Fruit fly (Drosophila melanogaster) whole organism, embryonic: ENCODE measurements around the gene BORCS5.

ENCODE experiments used
- Adf1 ChIP-seq: fragments of 200-800 bp; sonication (Bioruptor generic); IDR thresholded peaks from 2 replicates; pipeline ENCODE4 v1.3.6; 2022; ENCODE audit warnings: missing biosample characterization, missing genetic modification characterization
- Asciz ChIP-seq: fragments of 200-800 bp; sonication (Bioruptor generic); optimal IDR thresholded peaks from 2 replicates; lab custom pipeline; 2017; ENCODE audit warnings: missing biosample characterization, mild to moderate bottlenecking, missing genetic modification characterization, missing genetic modification reagents
- Bdp1 ChIP-seq: fragments of 200-800 bp; sonication (Bioruptor generic); optimal IDR thresholded peaks from 3 replicates; lab custom pipeline; 2016; ENCODE audit warnings: missing biosample characterization, missing genetic modification characterization
- CG10543 ChIP-seq: fragments of 200-800 bp; sonication (Bioruptor generic); optimal IDR thresholded peaks from 3 replicates; lab custom pipeline; 2017; ENCODE audit warnings: missing biosample characterization, mild to moderate bottlenecking, missing genetic modification characterization, moderate library complexity
- CG10959 ChIP-seq: fragments of 200-800 bp; sonication (Bioruptor generic); IDR thresholded peaks from 2 replicates; pipeline ENCODE4 v1.3.6; 2022; ENCODE audit warnings: missing biosample characterization, missing genetic modification characterization
- CG10979 ChIP-seq: fragments of 200-800 bp; sonication (Bioruptor generic); optimal IDR thresholded peaks from 2 replicates; lab custom pipeline; 2018; ENCODE audit warnings: missing biosample characterization, mild to moderate bottlenecking, missing genetic modification characterization, moderate library complexity
- CG12071 ChIP-seq: fragments of 200-800 bp; sonication (Bioruptor generic); optimal IDR thresholded peaks from 3 replicates; lab custom pipeline; 2018; ENCODE audit warnings: missing biosample characterization, mild to moderate bottlenecking, missing genetic modification characterization
- CG14667 ChIP-seq: fragments of 200-800 bp; sonication (Bioruptor generic); IDR thresholded peaks from 2 replicates; pipeline ENCODE4 v1.3.6; 2022; ENCODE audit warnings: missing biosample characterization, missing genetic modification characterization
- CG16779 ChIP-seq: fragments of 200-800 bp; sonication (Bioruptor generic); IDR thresholded peaks from 2 replicates; pipeline ENCODE4 v1.3.6; 2022; ENCODE audit warnings: missing biosample characterization, missing genetic modification characterization
- CG3163 ChIP-seq: fragments of 200-800 bp; sonication (Bioruptor generic); optimal IDR thresholded peaks from 3 replicates; lab custom pipeline; 2016; ENCODE audit warnings: missing biosample characterization, missing genetic modification characterization
- CG34376 ChIP-seq: fragments of 200-800 bp; sonication (Bioruptor generic); optimal IDR thresholded peaks from 2 replicates; lab custom pipeline; 2018; ENCODE audit warnings: missing biosample characterization, mild to moderate bottlenecking, missing genetic modification characterization
- CG4360 ChIP-seq: fragments of 200-800 bp; sonication (Bioruptor generic); IDR thresholded peaks from 2 replicates; pipeline ENCODE4 v1.3.6; 2022; ENCODE audit warnings: missing biosample characterization, missing genetic modification characterization
- CG6683 ChIP-seq: fragments of 200-800 bp; sonication (Bioruptor generic); optimal IDR thresholded peaks from 2 replicates; lab custom pipeline; 2017; ENCODE audit warnings: missing biosample characterization, mild to moderate bottlenecking, missing genetic modification characterization, missing genetic modification reagents
- CG6791 ChIP-seq: fragments of 200-800 bp; sonication (Bioruptor generic); IDR thresholded peaks from 3 replicates; pipeline ENCODE4 v1.3.6; 2022; ENCODE audit warnings: missing biosample characterization, missing genetic modification characterization; ENCODE audit not compliant: partially characterized antibody
- CHES-1-like ChIP-seq: fragments of 200-800 bp; sonication (Bioruptor generic); optimal IDR thresholded peaks from 2 replicates; lab custom pipeline; 2016; ENCODE audit warnings: missing biosample characterization, missing genetic modification characterization
- CoRest ChIP-seq: fragments of 200-800 bp; sonication (Bioruptor generic); optimal IDR thresholded peaks from 3 replicates; lab custom pipeline; 2018; ENCODE audit warnings: missing biosample characterization, mild to moderate bottlenecking, missing genetic modification characterization, moderate library complexity
- Dp ChIP-seq: fragments of 200-800 bp; sonication (Bioruptor generic); optimal IDR thresholded peaks from 2 replicates; lab custom pipeline; 2018; ENCODE audit warnings: missing biosample characterization, mild to moderate bottlenecking, missing genetic modification characterization, moderate library complexity
- E2f2 ChIP-seq: fragments of 200-800 bp; sonication (Bioruptor generic); IDR thresholded peaks from 2 replicates; pipeline ENCODE4 v1.3.6; 2022; ENCODE audit warnings: missing biosample characterization, missing genetic modification characterization
- GATAe ChIP-seq: fragments of 200-800 bp; sonication (Bioruptor generic); conservative IDR thresholded peaks from 2 replicates; pipeline ENCODE4 v1.3.6; 2022; ENCODE audit warnings: missing biosample characterization, missing genetic modification characterization
- HLH4C ChIP-seq: fragments of 200-800 bp; sonication (Bioruptor generic); IDR thresholded peaks from 3 replicates; pipeline ENCODE4 v1.3.6; 2022; ENCODE audit warnings: missing biosample characterization, missing genetic modification characterization; ENCODE audit not compliant: partially characterized antibody
- Jarid2 ChIP-seq: fragments of 200-800 bp; sonication (Bioruptor generic); optimal IDR thresholded peaks from 3 replicates; lab custom pipeline; 2017; ENCODE audit warnings: mild to moderate bottlenecking, missing biosample characterization, missing genetic modification reagents, missing genetic modification characterization
- Mad ChIP-seq: fragments of 200-800 bp; sonication (Bioruptor generic); optimal IDR thresholded peaks from 2 replicates; lab custom pipeline; 2016; ENCODE audit warnings: missing biosample characterization, missing genetic modification characterization
- Med ChIP-seq: fragments of 200-800 bp; sonication (Bioruptor generic); peaks from one replicate; lab custom pipeline; 2016; ENCODE audit warnings: missing biosample characterization, missing genetic modification characterization, mild to moderate bottlenecking, inconsistent platforms, moderate library complexity
- Meics ChIP-seq: fragments of 200-800 bp; sonication (Bioruptor generic); optimal IDR thresholded peaks from 2 replicates; lab custom pipeline; 2017; ENCODE audit warnings: missing biosample characterization, mild to moderate bottlenecking, missing genetic modification characterization
- Nf-YA ChIP-seq: fragments of 200-800 bp; sonication (Bioruptor generic); IDR thresholded peaks from 2 replicates; pipeline ENCODE4 v1.3.6; 2022; ENCODE audit warnings: missing biosample characterization, missing genetic modification characterization
- Sin3A ChIP-seq: fragments of >200 bp; optimal IDR thresholded peaks from 2 replicates; lab custom pipeline; 2018
- az2 ChIP-seq: fragments of 200-800 bp; sonication (Bioruptor generic); optimal IDR thresholded peaks from 3 replicates; lab custom pipeline; 2016; ENCODE audit warnings: missing biosample characterization, missing genetic modification characterization
- cg ChIP-seq: fragments of 200-800 bp; sonication (Bioruptor generic); optimal IDR thresholded peaks from 3 replicates; lab custom pipeline; 2019; ENCODE audit warnings: missing biosample characterization, mild to moderate bottlenecking, missing genetic modification characterization, moderate library complexity
- chm ChIP-seq: fragments of 200-800 bp; sonication (Bioruptor generic); IDR thresholded peaks from 2 replicates; pipeline ENCODE4 v1.3.6; 2022; ENCODE audit warnings: missing biosample characterization, missing genetic modification characterization
- cwo ChIP-seq: fragments of 200-800 bp; sonication (Bioruptor generic); optimal IDR thresholded peaks from 3 replicates; lab custom pipeline; 2017; ENCODE audit warnings: missing biosample characterization, missing genetic modification characterization, mild to moderate bottlenecking, moderate library complexity, missing genetic modification reagents
- danr ChIP-seq: fragments of 200-800 bp; sonication (Bioruptor generic); IDR thresholded peaks from 2 replicates; pipeline ENCODE4 v1.3.6; 2022; ENCODE audit warnings: missing biosample characterization, missing genetic modification characterization
- dati ChIP-seq: fragments of 200-800 bp; sonication (Bioruptor generic); IDR thresholded peaks from 2 replicates; pipeline ENCODE4 v1.3.6; 2022; ENCODE audit warnings: missing biosample characterization, missing genetic modification characterization
- disco-r ChIP-seq: fragments of 200-800 bp; sonication (Bioruptor generic); optimal IDR thresholded peaks from 2 replicates; lab custom pipeline; 2016; ENCODE audit warnings: missing biosample characterization, missing genetic modification characterization
- dmrt99B ChIP-seq: fragments of 200-800 bp; sonication (Bioruptor generic); optimal IDR thresholded peaks from 2 replicates; lab custom pipeline; 2018; ENCODE audit warnings: missing biosample characterization, mild to moderate bottlenecking, missing genetic modification characterization, moderate library complexity
- eyg ChIP-seq: fragments of 200-800 bp; sonication (Bioruptor generic); optimal IDR thresholded peaks from 3 replicates; lab custom pipeline; 2016; ENCODE audit warnings: missing biosample characterization, missing genetic modification characterization
- gce ChIP-seq: fragments of 200-800 bp; sonication (Bioruptor generic); IDR thresholded peaks from 3 replicates; pipeline ENCODE4 v1.3.6; 2022; ENCODE audit warnings: missing biosample characterization, missing genetic modification characterization
- ind ChIP-seq: fragments of 200-800 bp; sonication (Bioruptor generic); optimal IDR thresholded peaks from 3 replicates; lab custom pipeline; 2016; ENCODE audit warnings: missing biosample characterization, missing genetic modification characterization
- inv ChIP-seq: fragments of 200-800 bp; sonication (Bioruptor generic); IDR thresholded peaks from 2 replicates; pipeline ENCODE4 v1.3.6; 2022; ENCODE audit warnings: missing biosample characterization, missing genetic modification characterization; ENCODE audit not compliant: partially characterized antibody
- knrl ChIP-seq: fragments of 200-800 bp; sonication (Bioruptor generic); IDR thresholded peaks from 3 replicates; pipeline ENCODE4 v1.3.6; 2022; ENCODE audit warnings: missing biosample characterization, missing genetic modification characterization; ENCODE audit not compliant: partially characterized antibody
- lab ChIP-seq: fragments of 200-800 bp; sonication (Bioruptor generic); optimal IDR thresholded peaks from 3 replicates; lab custom pipeline; 2017; ENCODE audit warnings: missing biosample characterization, missing genetic modification characterization, mild to moderate bottlenecking, moderate library complexity, missing genetic modification reagents
- mld ChIP-seq: fragments of 200-800 bp; sonication (Bioruptor generic); IDR thresholded peaks from 3 replicates; pipeline ENCODE4 v1.3.6; 2022; ENCODE audit warnings: missing biosample characterization, missing genetic modification characterization; ENCODE audit not compliant: partially characterized antibody
- org-1 ChIP-seq: fragments of 200-800 bp; sonication (Bioruptor generic); optimal IDR thresholded peaks from 2 replicates; lab custom pipeline; 2017; ENCODE audit warnings: missing biosample characterization, missing genetic modification characterization
- pan ChIP-seq, 4 experiments: fragments of >200 bp in 3 of 4; fragments of 200-800 bp in 1 of 4; sonication (Bioruptor generic) in 1 of 4; optimal IDR thresholded peaks in 3 of 4; IDR thresholded peaks in 1 of 4; 2 replicates each; pipeline versions ENCODE4 v1.3.6 to Lab custom; 2017 to 2022; ENCODE audit warnings: missing biosample characterization in 2 of 4, missing genetic modification characterization in 2 of 4, mixed read lengths in 1 of 4
- slbo ChIP-seq: fragments of 200-800 bp; sonication (Bioruptor generic); IDR thresholded peaks from 2 replicates; pipeline ENCODE4 v1.3.6; 2022; ENCODE audit warnings: missing biosample characterization, missing genetic modification characterization
- slp2 ChIP-seq: fragments of 200-800 bp; sonication (Bioruptor generic); optimal IDR thresholded peaks from 2 replicates; lab custom pipeline; 2016; ENCODE audit warnings: missing biosample characterization, missing genetic modification characterization
- sr ChIP-seq: fragments of 200-800 bp; sonication (Bioruptor generic); IDR thresholded peaks from 3 replicates; pipeline ENCODE4 v1.3.6; 2022; ENCODE audit warnings: missing biosample characterization, missing genetic modification characterization
- tio ChIP-seq: fragments of 200-800 bp; sonication (Bioruptor generic); optimal IDR thresholded peaks from 2 replicates; lab custom pipeline; 2017; ENCODE audit warnings: missing biosample characterization, missing genetic modification characterization, inconsistent platforms
- tna ChIP-seq: fragments of 200-800 bp; sonication (Bioruptor generic); IDR thresholded peaks from 2 replicates; pipeline ENCODE4 v1.3.6; 2022; ENCODE audit warnings: missing biosample characterization, missing genetic modification characterization; ENCODE audit not compliant: partially characterized antibody
- vfl ChIP-seq: fragments of 200-800 bp; sonication (Bioruptor generic); optimal IDR thresholded peaks from 2 replicates; lab custom pipeline; 2016; ENCODE audit warnings: missing biosample characterization, missing genetic modification characterization

BORCS5 gene

dm6 chrX:11888142-11888541, 15.6 kb upstream of the BORCS5 start, which contains the start of gene CG1840 (continued):
- TF ChIP-seq inv (GFP tag; lab: Robert Waterston, UW) (peak; percentile 50; the same call in 1 of the 2 replicates), Asciz (GFP tag; lab: Kevin White, UChicago) (no peak), E2f2 (GFP tag; lab: Robert Waterston, UW) (0 out of 2 replicates have a peak, but pooled peaks have one; percentile 20), CG6791 (GFP tag; lab: Robert Waterston, UW) (peak; percentile 77), org-1 (GFP tag; lab: Kevin White, UChicago) (no peak), CG10979 (no peak), Bdp1 (GFP tag; lab: Kevin White, UChicago) (no peak), danr (GFP tag; lab: Robert Waterston, UW) (no peak), CG10959 (GFP tag; lab: Robert Waterston, UW) (no peak), mld (GFP tag; lab: Robert Waterston, UW) (0 out of 3 replicates have a peak, but pooled peaks have one; percentile 55), lab (GFP tag; lab: Kevin White, UChicago) (no peak), slbo (GFP tag; lab: Robert Waterston, UW) (peak; percentile 57), HLH4C (GFP tag; lab: Robert Waterston, UW) (peak; percentile 51; the same call in 2 of the 3 replicates), tna (GFP tag; lab: Robert Waterston, UW) (peak; percentile 51; the same call in 1 of the 2 replicates), Jarid2 (no peak), cwo (GFP tag; lab: Kevin White, UChicago) (no peak), Dp (GFP tag; lab: Kevin White, UChicago) (peak; percentile 14), CG3163 (GFP tag; lab: Kevin White, UChicago) (no peak), CG16779 (GFP tag; lab: Robert Waterston, UW) (no peak), Sin3A (no peak), dmrt99B (no peak)
- TF ChIP-seq, all 482 proteins: peak for 80

- TF ChIP-seq Meics (GFP tag; lab: Kevin White, UChicago) (peak; percentile 8), CG10543 (peak; percentile 55), Med (peak; percentile 94), CG34376 (GFP tag; lab: Kevin White, UChicago) (peak; percentile 44), az2 (GFP tag; lab: Kevin White, UChicago) (no peak), tio (GFP tag; lab: Kevin White, UChicago) (no peak), org-1 (GFP tag; lab: Kevin White, UChicago) (no peak), sr (GFP tag; lab: Robert Waterston, UW) (no peak), pan (optimal IDR thresholded peaks at IDR 0.05; lab: Kevin White, UChicago) (no peak), pan (GFP tag; optimal IDR thresholded peaks at IDR 0.05 in 1 of 2, IDR thresholded peaks at IDR 0.05 in 1 of 2) (peak in 1 of 2 experiments; percentile 21), GATAe (GFP tag; lab: Robert Waterston, UW) (no peak), CG4360 (GFP tag; lab: Robert Waterston, UW) (no peak), Nf-YA (GFP tag; lab: Robert Waterston, UW) (no peak), CoRest (tag; lab: Kevin White, UChicago) (peak; percentile 0), dati (GFP tag; lab: Robert Waterston, UW) (no peak), chm (GFP tag; lab: Robert Waterston, UW) (peak; percentile 49; the same call in 1 of the 2 replicates), Mad (no peak), Adf1 (GFP tag; lab: Robert Waterston, UW) (no peak), disco-r (GFP tag; lab: Kevin White, UChicago) (no peak), cg (no peak), CG14667 (no peak), slp2 (GFP tag; lab: Kevin White, UChicago) (no peak), ind (peak; percentile 34), slbo (GFP tag; lab: Robert Waterston, UW) (peak; percentile 63), CHES-1-like (GFP tag; lab: Kevin White, UChicago) (peak; percentile 70), CG6683 (GFP tag; lab: Kevin White, UChicago) (no peak), vfl (GFP tag; lab: Kevin White, UChicago) (peak; percentile 49), CG12071 (GFP tag; lab: Kevin White, UChicago) (no peak), gce (GFP tag; lab: Robert Waterston, UW) (no peak), knrl (GFP tag; lab: Robert Waterston, UW) (peak; percentile 83), eyg (GFP tag; lab: Kevin White, UChicago) (peak; percentile 38)
These were observed 14.4 kb upstream of the BORCS5 start, which contains the start of the genes CG10353 and SelG for dm6 chrX:11886976-11887375. CG10353 (minus strand) TSS chrX:11887162. SelG (plus strand) TSS chrX:11887284.
